Worm (Caenorhabditis elegans): Measurements from ENCODE around the gene F49A5.10.

ce11 chrV:16873642-16874041 lies 1.4 kb upstream of the F49A5.10 start, which contains the start of gene srw-23:
- no peak for TF ChIP-seq snpc-4 (GFP tag; optimal IDR thresholded peaks at IDR 0.05)
- TF ChIP-seq snpc-4 (tag; optimal IDR thresholded peaks at IDR 0.05), result no peak
- TF ChIP-seq F55B11.4 (tag; optimal IDR thresholded peaks at IDR 0.05; ENCODE audit: borderline replicate concordance, insufficient read depth), result no peak
- no peak for TF ChIP-seq madf-3 (GFP tag; IDR thresholded peaks at IDR 0.05)
- no peak for TF ChIP-seq repo-1 (tag; optimal IDR thresholded peaks at IDR 0.05)
- TF ChIP-seq xnd-1 (tag; optimal IDR thresholded peaks at IDR 0.05), result no peak
- no peak for TF ChIP-seq lsy-27 (tag; optimal IDR thresholded peaks at IDR 0.05; ENCODE audit: borderline replicate concordance, insufficient read depth)
- no peak for TF ChIP-seq dpl-1 (GFP tag; optimal IDR thresholded peaks at IDR 0.05)
- TF ChIP-seq nfya-2 (GFP tag; IDR thresholded peaks at IDR 0.05), result no peak
- TF ChIP-seq unc-130 (GFP tag; optimal IDR thresholded peaks at IDR 0.05), result no peak
- TF ChIP-seq zim-3 (tag; optimal IDR thresholded peaks at IDR 0.05), result no peak
- TF ChIP-seq chd-7 (tag; optimal IDR thresholded peaks at IDR 0.05), result no peak
- no peak for TF ChIP-seq T26A5.8 (tag; optimal IDR thresholded peaks at IDR 0.05)
- no peak for TF ChIP-seq D2030.7 (GFP tag; IDR thresholded peaks at IDR 0.05)

Data from whole organism, young adult.